Worm (Caenorhabditis elegans) whole organism, midembryonic: Measurements from ENCODE around the gene C48A7.16.

Experiments
- T22C8.4 ChIP-seq: fragments of 200-800 bp; sonication (Bioruptor generic); IDR thresholded peaks from 2 replicates; pipeline ENCODE4 v1.3.6; 2022; ENCODE audit warnings: missing genetic modification characterization, missing compliant biosample characterization
- cog-1 ChIP-seq: sonication (generic microtip); optimal IDR thresholded peaks from 2 replicates; lab custom pipeline; 2016; ENCODE audit warnings: missing genetic modification characterization, missing compliant biosample characterization
- flt-1 ChIP-seq: fragments of 200-800 bp; sonication (Bioruptor generic); IDR thresholded peaks from 2 replicates; pipeline ENCODE4 v1.3.6; 2022; ENCODE audit warnings: missing genetic modification characterization, missing compliant biosample characterization
- klf-2 ChIP-seq: fragments of 200-800 bp; sonication (Bioruptor generic); conservative IDR thresholded peaks from 2 replicates; pipeline ENCODE4 v1.3.6; 2022; ENCODE audit warnings: missing genetic modification reagents, missing genetic modification characterization, missing compliant biosample characterization
- med-1 ChIP-seq: sonication (generic microtip); optimal IDR thresholded peaks from 2 replicates; lab custom pipeline; 2017; ENCODE audit warnings: missing genetic modification characterization, mild to moderate bottlenecking, missing compliant biosample characterization, antibody characterized with exemption, missing genetic modification reagents; ENCODE audit not compliant: insufficient read depth
- ref-1 ChIP-seq: fragments of 200-800 bp; sonication (Bioruptor generic); conservative IDR thresholded peaks from 2 replicates; pipeline ENCODE4 v1.3.6; 2022; ENCODE audit warnings: missing genetic modification reagents, missing genetic modification characterization, missing compliant biosample characterization
- tab-1 ChIP-seq: fragments of 200-800 bp; sonication (Bioruptor generic); IDR thresholded peaks from 2 replicates; pipeline ENCODE4 v1.3.6; 2022; ENCODE audit warnings: missing genetic modification characterization, missing compliant biosample characterization
- ztf-23 ChIP-seq: fragments of 200-800 bp; sonication (Bioruptor generic); IDR thresholded peaks from 2 replicates; pipeline ENCODE4 v1.3.6; 2022; ENCODE audit warnings: missing genetic modification reagents, missing genetic modification characterization, missing compliant biosample characterization
- ztf-29 ChIP-seq: fragments of 200-800 bp; sonication (Bioruptor generic); IDR thresholded peaks from 2 replicates; pipeline ENCODE4 v1.3.6; 2022; ENCODE audit warnings: missing genetic modification reagents, missing genetic modification characterization, missing compliant biosample characterization

Gene C48A7.16

ce11 chrIV:7390126-7390766 lies 15.0 kb upstream of the C48A7.16 start:
- TF ChIP-seq flt-1 (GFP tag; lab: Robert Waterston, UW): no peak

DNA sequence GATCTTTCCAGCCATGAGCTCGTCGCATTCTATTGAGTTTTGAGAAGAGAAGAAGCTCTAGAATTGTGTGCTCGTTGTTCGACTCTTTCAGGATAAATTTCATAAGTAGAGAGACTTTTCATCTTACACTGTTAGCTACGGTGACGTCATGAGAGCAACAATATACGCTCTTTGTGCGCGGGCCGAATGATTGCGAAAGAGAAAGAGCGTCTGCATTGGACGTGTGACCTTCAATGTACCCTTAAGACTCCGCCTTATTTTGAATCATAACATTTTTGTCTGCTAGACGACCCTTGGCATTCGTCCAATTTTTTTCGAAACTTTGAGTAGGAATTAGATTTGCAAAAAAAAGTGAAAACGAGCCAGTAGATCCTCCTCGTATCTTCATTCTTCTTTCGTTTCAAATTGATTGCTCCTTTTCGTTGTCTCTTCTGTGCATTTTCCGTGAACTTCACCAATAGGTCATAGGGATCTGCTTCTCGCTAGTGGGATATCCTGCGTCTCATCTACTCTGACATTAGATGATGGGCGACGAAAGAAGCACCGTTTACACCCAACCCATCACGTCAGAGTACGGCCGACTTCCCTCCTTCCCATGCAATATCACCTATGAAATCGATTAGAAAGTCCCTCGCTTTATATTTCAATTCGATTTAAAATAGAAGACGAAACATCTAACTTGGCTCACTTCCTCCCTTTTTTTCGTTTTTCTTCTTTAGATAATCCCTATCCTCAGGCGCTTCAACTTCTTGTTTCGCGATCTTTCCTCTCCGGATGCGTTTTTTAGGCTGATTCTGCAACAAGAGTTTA lies 13.5 kb upstream of the C48A7.16 start:
- TF ChIP-seq ztf-23: no peak
- TF ChIP-seq ztf-29: no peak
- no peak for TF ChIP-seq ref-1 (GFP tag; lab: Robert Waterston, UW)
- no peak for TF ChIP-seq med-1 (GFP tag; lab: Kevin White, UChicago)
- no peak for TF ChIP-seq cog-1
- no peak for TF ChIP-seq flt-1 (GFP tag; lab: Robert Waterston, UW)
- TF ChIP-seq T22C8.4 (GFP tag; lab: Robert Waterston, UW): no peak
- TF ChIP-seq klf-2 (GFP tag; lab: Robert Waterston, UW): no peak
- no peak for TF ChIP-seq tab-1

- no peak for TF ChIP-seq med-1 (GFP tag; lab: Kevin White, UChicago)
Observed at ce11 chrIV:7393700-7394099, 11.6 kb upstream of the C48A7.16 start, which contains the start of gene pitr-1. Gene pitr-1, plus strand, starts transcription at chrIV:7394085.

- TF ChIP-seq tab-1 (no peak), ztf-29 (no peak)
Observed at ce11 chrIV:7397507-7397906, 7.8 kb upstream of the C48A7.16 start.

ce11 chrIV:7400502-7401118 lies 4.7 kb upstream of the C48A7.16 start:
- TF ChIP-seq ztf-29 (no peak), T22C8.4 (GFP tag; lab: Robert Waterston, UW) (no peak), cog-1 (no peak), klf-2 (GFP tag; lab: Robert Waterston, UW) (no peak), ref-1 (GFP tag; lab: Robert Waterston, UW) (no peak), flt-1 (GFP tag; lab: Robert Waterston, UW) (no peak), ztf-23 (no peak), tab-1 (no peak), med-1 (GFP tag; lab: Kevin White, UChicago) (no peak)

ce11 chrIV:7402077-7402476 lies 3.2 kb upstream of the C48A7.16 start:
- TF ChIP-seq ztf-23 (no peak), cog-1 (peak; percentile 36), med-1 (GFP tag; lab: Kevin White, UChicago) (no peak), klf-2 (GFP tag; lab: Robert Waterston, UW) (no peak), T22C8.4 (GFP tag; lab: Robert Waterston, UW) (peak; percentile 81), ref-1 (GFP tag; lab: Robert Waterston, UW) (no peak), tab-1 (no peak), flt-1 (GFP tag; lab: Robert Waterston, UW) (no peak), ztf-29 (no peak)

ce11 chrIV:7403422-7403821 lies 1.9 kb upstream of the C48A7.16 start:
- TF ChIP-seq klf-2 (GFP tag; lab: Robert Waterston, UW) (no peak), ztf-29 (no peak), ztf-23 (no peak), med-1 (GFP tag; lab: Kevin White, UChicago) (no peak), T22C8.4 (GFP tag; lab: Robert Waterston, UW) (no peak), cog-1 (no peak), tab-1 (no peak), flt-1 (GFP tag; lab: Robert Waterston, UW) (no peak), ref-1 (GFP tag; lab: Robert Waterston, UW) (no peak)

- no peak for TF ChIP-seq ztf-23
- no peak for TF ChIP-seq ref-1 (GFP tag; lab: Robert Waterston, UW)
- no peak for TF ChIP-seq klf-2 (GFP tag; lab: Robert Waterston, UW)
- TF ChIP-seq cog-1: no peak
- no peak for TF ChIP-seq flt-1 (GFP tag; lab: Robert Waterston, UW)
Observed at ce11 chrIV:7406690-7407089, 1.4 kb downstream of the C48A7.16 start.

DNA sequence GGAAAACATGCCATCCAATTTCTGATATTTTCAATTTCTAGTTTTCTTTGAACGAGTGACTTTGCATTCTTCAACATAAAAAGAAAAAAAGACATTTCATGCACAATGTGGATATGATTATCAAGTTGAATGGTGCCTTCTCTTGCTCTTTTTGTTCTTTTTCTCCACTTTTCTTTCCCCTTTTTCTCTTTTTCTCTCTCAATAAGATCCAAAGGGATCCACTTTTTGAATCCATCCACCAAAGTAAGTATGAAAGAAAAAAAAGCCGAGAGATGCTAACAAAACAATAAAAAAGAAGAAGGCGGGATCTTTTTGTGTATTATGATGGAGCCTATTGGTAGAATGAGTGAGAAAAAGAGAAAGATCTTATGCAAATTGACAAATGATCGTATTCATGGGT lies 2.0 kb downstream of the C48A7.16 start:
- TF ChIP-seq ref-1 (GFP tag; lab: Robert Waterston, UW) (no peak), med-1 (GFP tag; lab: Kevin White, UChicago) (no peak), tab-1 (no peak)

ce11 chrIV:7413573-7413972 lies 8.3 kb downstream of the C48A7.16 start:
- TF ChIP-seq T22C8.4 (GFP tag; lab: Robert Waterston, UW) (no peak), tab-1 (no peak), med-1 (GFP tag; lab: Kevin White, UChicago) (no peak), klf-2 (GFP tag; lab: Robert Waterston, UW) (no peak), ztf-23 (no peak), ref-1 (GFP tag; lab: Robert Waterston, UW) (no peak), cog-1 (no peak), flt-1 (GFP tag; lab: Robert Waterston, UW) (no peak), ztf-29 (no peak)
